Worm (Caenorhabditis elegans) whole organism, L3 larva: ENCODE data around the gene egl-18.

Source experiments
- ceh-82 ChIP-seq: fragments of 150-350 bp; optimal IDR thresholded peaks from 2 replicates; lab custom pipeline; 2014; ENCODE audit warnings: missing biosample characterization, missing genetic modification characterization
- elt-2 ChIP-seq: sonication (generic microtip); optimal IDR thresholded peaks from 2 replicates; lab custom pipeline; 2016; ENCODE audit warnings: missing genetic modification reagents, mild to moderate bottlenecking, missing genetic modification characterization, missing compliant biosample characterization
- jun-1 ChIP-seq: fragments of 150-350 bp; optimal IDR thresholded peaks from 2 replicates; lab custom pipeline; 2014; ENCODE audit warnings: missing biosample characterization, missing genetic modification reagents, missing genetic modification characterization
- lin-15B ChIP-seq: fragments of 150-350 bp; optimal IDR thresholded peaks from 2 replicates; lab custom pipeline; 2014; ENCODE audit warnings: missing biosample characterization, missing genetic modification characterization
- lin-39 ChIP-seq: fragments of 150-350 bp; optimal IDR thresholded peaks from 2 replicates; lab custom pipeline; 2018; ENCODE audit warnings: missing biosample characterization, missing genetic modification reagents, missing genetic modification characterization
- nfya-1 ChIP-seq: sonication (generic microtip); optimal IDR thresholded peaks from 2 replicates; lab custom pipeline; 2017; ENCODE audit warnings: missing genetic modification characterization, mild to moderate bottlenecking, missing compliant biosample characterization, antibody characterized with exemption, moderate library complexity; ENCODE audit not compliant: insufficient read depth
- nhr-11 ChIP-seq: fragments of 150-350 bp; optimal IDR thresholded peaks from 2 replicates; lab custom pipeline; 2014; ENCODE audit warnings: missing biosample characterization, missing genetic modification characterization
- pqm-1 ChIP-seq: fragments of 150-350 bp; optimal IDR thresholded peaks from 2 replicates; lab custom pipeline; 2017; ENCODE audit warnings: missing biosample characterization, missing genetic modification characterization, inconsistent platforms
- skn-1 ChIP-seq: fragments of 150-350 bp; optimal IDR thresholded peaks from 2 replicates; lab custom pipeline; 2014; ENCODE audit warnings: missing biosample characterization, missing genetic modification characterization
- snpc-4 ChIP-seq: fragments of 150-350 bp; optimal IDR thresholded peaks from 2 replicates; lab custom pipeline; 2014; ENCODE audit warnings: missing biosample characterization, missing genetic modification characterization
- unc-39 ChIP-seq: sonication (generic microtip); optimal IDR thresholded peaks from 4 replicates; lab custom pipeline; 2017; ENCODE audit warnings: missing biosample characterization, missing genetic modification characterization

DNA sequence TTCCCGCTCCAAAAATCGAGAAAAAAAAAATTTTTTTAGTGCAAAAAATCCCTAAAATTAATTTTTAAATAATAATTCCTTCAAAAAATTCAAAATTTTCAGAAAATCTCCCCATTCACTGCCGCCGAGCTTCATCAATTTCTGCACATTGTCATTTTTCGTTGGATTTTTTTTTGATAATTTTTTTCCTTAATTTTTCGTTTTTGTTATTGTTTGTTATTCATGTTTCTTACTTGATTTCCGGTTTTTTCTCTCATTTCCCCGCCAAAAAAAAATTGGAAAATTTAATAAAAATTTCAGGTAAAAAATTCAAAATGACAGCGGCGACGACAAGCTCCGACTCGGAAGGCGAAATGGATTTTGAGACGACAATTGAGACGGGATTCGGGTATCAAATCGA, 54.3 kb downstream of the egl-18 start, which contains the start of gene F52C12.6:
- TF ChIP-seq skn-1 (tag; lab: Kevin White, UChicago) = no peak
- TF ChIP-seq elt-2 (tag; lab: Kevin White, UChicago) = no peak
- TF ChIP-seq nhr-11 (tag; lab: Kevin White, UChicago) = no peak
- no peak for TF ChIP-seq lin-15B (tag; lab: Kevin White, UChicago)
- no peak for TF ChIP-seq jun-1 (tag; lab: Kevin White, UChicago)
- no peak for TF ChIP-seq ceh-82 (tag; lab: Kevin White, UChicago)
- no peak for TF ChIP-seq lin-39
- no peak for TF ChIP-seq pqm-1 (tag; lab: Kevin White, UChicago)
- TF ChIP-seq snpc-4 = no peak
- TF ChIP-seq nfya-1 = no peak
- TF ChIP-seq unc-39 (tag; lab: Kevin White, UChicago) = no peak
